Fruit fly (Drosophila melanogaster) whole organism, embryonic: ENCODE results near the gene CG15201.
A peak's percentile ranks its signal among the peaks of the same experiment; 100 is the strongest.
"Not testable (repeated sequence)": the region's sequence is repeated elsewhere in the genome, so short reads cannot be mapped to it uniquely, and the experiment has no call there.

Source experiments
- Ada2b ChIP-seq: fragments of 200-800 bp; sonication (Bioruptor generic); IDR thresholded peaks from 2 replicates; pipeline ENCODE4 v1.3.6; 2022; ENCODE audit warnings: missing biosample characterization, missing genetic modification characterization
- Adf1 ChIP-seq: fragments of 200-800 bp; sonication (Bioruptor generic); IDR thresholded peaks from 2 replicates; pipeline ENCODE4 v1.3.6; 2022; ENCODE audit warnings: missing biosample characterization, missing genetic modification characterization
- CG10654 ChIP-seq: fragments of 200-800 bp; sonication (Bioruptor generic); optimal IDR thresholded peaks from 2 replicates; lab custom pipeline; 2016; ENCODE audit warnings: missing biosample characterization, missing genetic modification characterization
- CG11398 ChIP-seq: fragments of 200-800 bp; sonication (Bioruptor generic); optimal IDR thresholded peaks from 2 replicates; lab custom pipeline; 2016; ENCODE audit warnings: missing biosample characterization, missing genetic modification characterization
- CG12769 ChIP-seq: fragments of 200-800 bp; sonication (Bioruptor generic); optimal IDR thresholded peaks from 2 replicates; lab custom pipeline; 2019; ENCODE audit warnings: missing biosample characterization, mild to moderate bottlenecking, missing genetic modification characterization, moderate library complexity
- CG14667 ChIP-seq: fragments of 200-800 bp; sonication (Bioruptor generic); IDR thresholded peaks from 2 replicates; pipeline ENCODE4 v1.3.6; 2022; ENCODE audit warnings: missing biosample characterization, missing genetic modification characterization
- CG1603 ChIP-seq: fragments of 200-800 bp; sonication (Bioruptor generic); optimal IDR thresholded peaks from 2 replicates; lab custom pipeline; 2019; ENCODE audit warnings: missing biosample characterization, mild to moderate bottlenecking, missing genetic modification characterization, moderate library complexity
- CG18262 ChIP-seq: fragments of 200-800 bp; optimal IDR thresholded peaks from 3 replicates; lab custom pipeline; 2019; ENCODE audit warnings: missing biosample characterization, mild to moderate bottlenecking, missing genetic modification characterization, moderate library complexity
- CG18764 ChIP-seq: fragments of 200-800 bp; sonication (Bioruptor generic); optimal IDR thresholded peaks from 3 replicates; lab custom pipeline; 2016; ENCODE audit warnings: missing biosample characterization, missing genetic modification characterization
- CG34376 ChIP-seq: fragments of 200-800 bp; sonication (Bioruptor generic); optimal IDR thresholded peaks from 2 replicates; lab custom pipeline; 2018; ENCODE audit warnings: missing biosample characterization, mild to moderate bottlenecking, missing genetic modification characterization
- CG3847 ChIP-seq: fragments of 200-800 bp; sonication (Bioruptor generic); IDR thresholded peaks from 2 replicates; pipeline ENCODE4 v1.3.6; 2022; ENCODE audit warnings: missing biosample characterization, missing genetic modification characterization
- CG42726 ChIP-seq: fragments of 200-800 bp; sonication (Bioruptor generic); IDR thresholded peaks from 2 replicates; pipeline ENCODE4 v1.3.6; 2022; ENCODE audit warnings: missing biosample characterization, missing genetic modification characterization; ENCODE audit not compliant: partially characterized antibody
- CG7556 ChIP-seq: fragments of 200-800 bp; sonication (Bioruptor generic); optimal IDR thresholded peaks from 2 replicates; lab custom pipeline; 2017; ENCODE audit warnings: missing biosample characterization, mild to moderate bottlenecking, missing genetic modification characterization
- CG7987 ChIP-seq: fragments of 200-800 bp; sonication (Bioruptor generic); optimal IDR thresholded peaks from 2 replicates; lab custom pipeline; 2018; ENCODE audit warnings: missing biosample characterization, mild to moderate bottlenecking, missing genetic modification characterization, moderate library complexity
- Dip3 ChIP-seq: fragments of 200-800 bp; sonication (Bioruptor generic); optimal IDR thresholded peaks from 3 replicates; lab custom pipeline; 2016; ENCODE audit warnings: missing biosample characterization, missing genetic modification characterization
- Hsf ChIP-seq: fragments of 200-800 bp; sonication (Bioruptor generic); optimal IDR thresholded peaks from 3 replicates; lab custom pipeline; 2016; ENCODE audit warnings: missing biosample characterization, missing genetic modification characterization
- Mes4 ChIP-seq: fragments of 200-800 bp; sonication (Bioruptor generic); optimal IDR thresholded peaks from 2 replicates; lab custom pipeline; 2016; ENCODE audit warnings: missing biosample characterization, missing genetic modification characterization
- NFAT ChIP-seq: fragments of 200-800 bp; sonication (Bioruptor generic); IDR thresholded peaks from 2 replicates; pipeline ENCODE4 v1.3.6; 2022; ENCODE audit warnings: missing biosample characterization, missing genetic modification characterization
- Pdp1 ChIP-seq, 2 experiments: fragments of 200-800 bp; sonication (Bioruptor generic); optimal IDR thresholded peaks; 3 replicates each; lab custom pipeline; 2016; ENCODE audit warnings: missing biosample characterization in 2 of 2, missing genetic modification characterization in 2 of 2, mild to moderate bottlenecking in 1 of 2, moderate library complexity in 1 of 2
- Sox100B ChIP-seq: fragments of 200-800 bp; sonication (Bioruptor generic); optimal IDR thresholded peaks from 3 replicates; lab custom pipeline; 2018; ENCODE audit warnings: missing biosample characterization, mild to moderate bottlenecking, missing genetic modification characterization
- Vsx1 ChIP-seq: fragments of 200-800 bp; sonication (Bioruptor generic); optimal IDR thresholded peaks from 2 replicates; lab custom pipeline; 2017; ENCODE audit warnings: missing biosample characterization, mild to moderate bottlenecking, missing genetic modification characterization, missing genetic modification reagents
- YL-1 ChIP-seq: fragments of 200-800 bp; sonication (Bioruptor generic); optimal IDR thresholded peaks from 3 replicates; lab custom pipeline; 2017; ENCODE audit warnings: missing biosample characterization, mild to moderate bottlenecking, missing genetic modification characterization
- abd-A ChIP-seq: fragments of 200-800 bp; sonication (Bioruptor generic); optimal IDR thresholded peaks from 3 replicates; lab custom pipeline; 2019; ENCODE audit warnings: missing biosample characterization, mild to moderate bottlenecking, missing genetic modification characterization, moderate library complexity
- ato ChIP-seq: fragments of 200-800 bp; sonication (Bioruptor generic); IDR thresholded peaks from 2 replicates; pipeline ENCODE4 v1.3.6; 2022; ENCODE audit warnings: missing biosample characterization, missing genetic modification characterization; ENCODE audit not compliant: partially characterized antibody
- bcd ChIP-seq: fragments of 200-800 bp; sonication (Bioruptor generic); optimal IDR thresholded peaks from 2 replicates; lab custom pipeline; 2017; ENCODE audit warnings: missing biosample characterization, mild to moderate bottlenecking, missing genetic modification characterization
- cwo ChIP-seq: fragments of 200-800 bp; sonication (Bioruptor generic); optimal IDR thresholded peaks from 3 replicates; lab custom pipeline; 2017; ENCODE audit warnings: missing biosample characterization, missing genetic modification characterization, mild to moderate bottlenecking, moderate library complexity, missing genetic modification reagents
- exex ChIP-seq: fragments of 200-800 bp; sonication (Bioruptor generic); optimal IDR thresholded peaks from 4 replicates; lab custom pipeline; 2018; ENCODE audit warnings: missing biosample characterization, mild to moderate bottlenecking, missing genetic modification characterization, moderate library complexity
- gce ChIP-seq: fragments of 200-800 bp; sonication (Bioruptor generic); IDR thresholded peaks from 3 replicates; pipeline ENCODE4 v1.3.6; 2022; ENCODE audit warnings: missing biosample characterization, missing genetic modification characterization
- grn ChIP-seq: fragments of 200-800 bp; sonication (Bioruptor generic); optimal IDR thresholded peaks from 3 replicates; lab custom pipeline; 2017; ENCODE audit warnings: missing biosample characterization, missing genetic modification characterization
- her ChIP-seq: fragments of 200-800 bp; sonication (Bioruptor generic); optimal IDR thresholded peaks from 2 replicates; lab custom pipeline; 2016; ENCODE audit warnings: missing biosample characterization, missing genetic modification characterization
- lola ChIP-seq, 3 experiments: fragments of >200 bp in 2 of 3; fragments of 200-800 bp in 1 of 3; sonication (Bioruptor generic) in 1 of 3; optimal IDR thresholded peaks; 2 replicates each; lab custom pipeline; 2017 to 2019; ENCODE audit warnings: missing biosample characterization in 3 of 3, missing genetic modification characterization in 3 of 3, mild to moderate bottlenecking in 1 of 3, moderate library complexity in 1 of 3
- mirr ChIP-seq: fragments of 200-800 bp; sonication (Bioruptor generic); optimal IDR thresholded peaks from 3 replicates; lab custom pipeline; 2018; ENCODE audit warnings: missing biosample characterization, mild to moderate bottlenecking, missing genetic modification characterization
- nerfin-2 ChIP-seq: fragments of 200-800 bp; sonication (Bioruptor generic); IDR thresholded peaks from 2 replicates; pipeline ENCODE4 v1.3.6; 2022; ENCODE audit warnings: missing biosample characterization, missing genetic modification characterization; ENCODE audit not compliant: partially characterized antibody
- org-1 ChIP-seq: fragments of 200-800 bp; sonication (Bioruptor generic); optimal IDR thresholded peaks from 2 replicates; lab custom pipeline; 2017; ENCODE audit warnings: missing biosample characterization, missing genetic modification characterization
- otp ChIP-seq: fragments of 200-800 bp; sonication (Bioruptor generic); IDR thresholded peaks from 3 replicates; pipeline ENCODE4, ENCODE4 v1.3.6; 2022; ENCODE audit warnings: missing biosample characterization, missing genetic modification characterization
- sens ChIP-seq: fragments of 200-800 bp; sonication (Bioruptor generic); peaks from one replicate; lab custom pipeline; 2016; ENCODE audit warnings: missing biosample characterization, missing genetic modification characterization
- sens-2 ChIP-seq: fragments of 200-800 bp; sonication (Bioruptor generic); IDR thresholded peaks from 2 replicates; pipeline ENCODE4 v1.3.6; 2022; ENCODE audit warnings: missing biosample characterization, missing genetic modification characterization
- sug ChIP-seq: fragments of 200-800 bp; optimal IDR thresholded peaks from 2 replicates; lab custom pipeline; 2019; ENCODE audit warnings: missing biosample characterization, mild to moderate bottlenecking, missing genetic modification characterization, moderate library complexity
- tna ChIP-seq: fragments of 200-800 bp; sonication (Bioruptor generic); IDR thresholded peaks from 2 replicates; pipeline ENCODE4 v1.3.6; 2022; ENCODE audit warnings: missing biosample characterization, missing genetic modification characterization; ENCODE audit not compliant: partially characterized antibody
- toy ChIP-seq: fragments of 200-800 bp; sonication (Bioruptor generic); IDR thresholded peaks from 2 replicates; pipeline ENCODE4 v1.3.6; 2022; ENCODE audit warnings: missing biosample characterization, missing genetic modification characterization
- vnd ChIP-seq: fragments of 200-800 bp; sonication (Bioruptor generic); IDR thresholded peaks from 3 replicates; pipeline ENCODE4 v1.3.6; 2022; ENCODE audit warnings: missing biosample characterization, missing genetic modification characterization; ENCODE audit not compliant: partially characterized antibody
- z ChIP-seq: fragments of 200-800 bp; sonication (Bioruptor generic); IDR thresholded peaks from 3 replicates; pipeline ENCODE4 v1.3.6; 2022; ENCODE audit warnings: missing biosample characterization, missing genetic modification characterization
- zen2 ChIP-seq: fragments of 200-800 bp; sonication (Bioruptor generic); IDR thresholded peaks from 3 replicates; pipeline ENCODE4 v1.3.6; 2022; ENCODE audit warnings: missing biosample characterization, missing genetic modification characterization; ENCODE audit not compliant: partially characterized antibody
- zfh2 ChIP-seq: fragments of 200-800 bp; sonication (Bioruptor generic); optimal IDR thresholded peaks from 2 replicates; lab custom pipeline; 2016; ENCODE audit warnings: missing biosample characterization, missing genetic modification characterization

The CG15201 gene

dm6 chrX:11143820-11144219 is at the start of gene CG15201:
Gene CG15201 (plus strand): TSS chrX:11144120.
- TF ChIP-seq Pdp1 (GFP tag; optimal IDR thresholded peaks at IDR 0.05; lab: Kevin White, UChicago) (no peak), z (GFP tag; lab: Robert Waterston, UW) (0 out of 3 replicates have a peak, but pooled peaks have one; percentile 25)
- TF ChIP-seq, all 482 proteins: peak for 1

- peak; percentile 48 for TF ChIP-seq cwo (GFP tag; lab: Kevin White, UChicago)
- no peak for TF ChIP-seq CG11398 (GFP tag; lab: Kevin White, UChicago)
- TF ChIP-seq Ada2b (GFP tag; lab: Robert Waterston, UW), result no peak
- no peak for TF ChIP-seq sens-2 (GFP tag; lab: Robert Waterston, UW)
- peak; percentile 81 for TF ChIP-seq CG34376 (GFP tag; lab: Kevin White, UChicago)
- no peak for TF ChIP-seq CG3847
- TF ChIP-seq grn (GFP tag; lab: Kevin White, UChicago), result peak; percentile 30
- peak; percentile 51 for TF ChIP-seq sug
- no peak for TF ChIP-seq CG18262 (tag; lab: Kevin White, UChicago)
- TF ChIP-seq Sox100B (GFP tag; lab: Kevin White, UChicago), result no peak
- TF ChIP-seq exex (tag; lab: Kevin White, UChicago), result peak; percentile 79
- TF ChIP-seq mirr (GFP tag; lab: Kevin White, UChicago), result peak; percentile 18
Observed at dm6 chrX:11095276-11095675, 48.6 kb upstream of the CG15201 start.

- not testable (repeated sequence) for TF ChIP-seq CG10654 (GFP tag; lab: Kevin White, UChicago); CG18764 (GFP tag; lab: Kevin White, UChicago); CG7556
- TF ChIP-seq, all 482 proteins: peak for 0; not testable (repeated sequence) for 482
Observed at dm6 chrX:11095973-11096372, 47.9 kb upstream of the CG15201 start, which contains the start of gene CG42249. Gene CG42249 (plus strand): TSS chrX:11096273.

dm6 chrX:11108148-11108844 is 35.6 kb upstream of the CG15201 start, which contains the start of gene Hsp60A:
Gene Hsp60A (plus strand): TSS chrX:11108482.
- TF ChIP-seq Adf1 (GFP tag; lab: Robert Waterston, UW) (no peak), org-1 (GFP tag; lab: Kevin White, UChicago) (no peak), CG42726 (no peak), bcd (GFP tag; lab: Kevin White, UChicago) (peak; percentile 40), tna (GFP tag; lab: Robert Waterston, UW) (peak; percentile 82), otp (GFP tag; lab: Robert Waterston, UW) (0 out of 3 replicates have a peak, but pooled peaks have one; percentile 13), CG1603 (tag; lab: Kevin White, UChicago) (no peak), CG7987 (GFP tag; lab: Kevin White, UChicago) (no peak), sens (peak; percentile 88), CG12769 (no peak), Mes4 (GFP tag; lab: Kevin White, UChicago) (no peak), toy (GFP tag; lab: Robert Waterston, UW) (no peak), gce (GFP tag; lab: Robert Waterston, UW) (no peak), her (GFP tag; lab: Kevin White, UChicago) (no peak), Vsx1 (GFP tag; lab: Kevin White, UChicago) (no peak), Dip3 (GFP tag; lab: Kevin White, UChicago) (peak; percentile 16), lola (GFP tag; optimal IDR thresholded peaks at IDR 0.05; lab: Kevin White, UChicago) (peak in 1 of 3 experiments; percentile 43), abd-A (tag; lab: Kevin White, UChicago) (no peak), ato (peak; percentile 55; the same call in 1 of the 2 replicates), CG14667 (GFP tag; lab: Robert Waterston, UW) (no peak), zfh2 (no peak), NFAT (GFP tag; lab: Robert Waterston, UW) (no peak), YL-1 (GFP tag; lab: Kevin White, UChicago) (peak; percentile 6), vnd (peak; percentile 80), Hsf (GFP tag; lab: Kevin White, UChicago) (peak; percentile 41), nerfin-2 (GFP tag; lab: Robert Waterston, UW) (peak; percentile 78), zen2 (GFP tag; lab: Robert Waterston, UW) (peak; percentile 36; the same call in 1 of the 3 replicates)
